Fruit fly (Drosophila melanogaster): ENCODE data around the gene CG32645.

DNA sequence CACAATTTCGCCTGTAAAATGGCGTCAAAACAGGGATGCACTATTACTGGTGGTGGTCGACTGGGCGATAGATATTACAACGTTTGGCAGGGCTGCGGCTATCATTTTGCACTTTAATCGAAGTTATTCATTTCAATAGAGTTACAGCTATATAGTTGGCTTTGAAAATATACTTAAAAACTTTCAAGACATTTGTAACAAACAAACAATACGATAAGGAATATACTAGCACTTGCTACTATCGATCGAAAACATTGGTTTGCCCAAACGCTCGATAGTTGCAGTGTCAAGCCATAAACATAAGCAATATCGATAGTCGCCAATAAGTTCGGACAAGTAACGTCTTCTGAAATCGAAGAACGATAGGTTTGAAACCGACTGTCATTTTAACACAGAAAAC, 20.5 kb downstream of the CG32645 start, which contains the start of the genes Bap60 and CG12096:
- no peak for TF ChIP-seq Dll (optimal IDR thresholded peaks at IDR 0.05)
- no peak for TF ChIP-seq pan (optimal IDR thresholded peaks at IDR 0.05)
- no peak for TF ChIP-seq psq (optimal IDR thresholded peaks at IDR 0.05)

All from whole organism.